Fruit fly (Drosophila melanogaster) whole organism, embryonic: ENCODE data around the gene CG42847.

Experiments
- BtbVII ChIP-seq: fragments of 200-800 bp; sonication (Bioruptor generic); optimal IDR thresholded peaks from 3 replicates; lab custom pipeline; 2017; ENCODE audit warnings: missing biosample characterization, mild to moderate bottlenecking, missing genetic modification characterization
- CG11560 ChIP-seq: fragments of 200-800 bp; sonication (Bioruptor generic); IDR thresholded peaks from 3 replicates; pipeline ENCODE4 v1.3.6; 2022; ENCODE audit warnings: missing biosample characterization, missing genetic modification characterization
- CG12155 ChIP-seq: fragments of 200-800 bp; sonication (Bioruptor generic); optimal IDR thresholded peaks from 3 replicates; lab custom pipeline; 2016; ENCODE audit warnings: missing biosample characterization, missing genetic modification characterization
- CG12942 ChIP-seq: fragments of 200-800 bp; sonication (Bioruptor generic); optimal IDR thresholded peaks from 3 replicates; lab custom pipeline; 2016; ENCODE audit warnings: missing biosample characterization, missing genetic modification characterization
- CG14965 ChIP-seq: fragments of 200-800 bp; sonication (Bioruptor generic); optimal IDR thresholded peaks from 2 replicates; lab custom pipeline; 2016; ENCODE audit warnings: missing biosample characterization, missing genetic modification characterization, borderline replicate concordance
- CG16779 ChIP-seq: fragments of 200-800 bp; sonication (Bioruptor generic); IDR thresholded peaks from 2 replicates; pipeline ENCODE4 v1.3.6; 2022; ENCODE audit warnings: missing biosample characterization, missing genetic modification characterization
- CG17802 ChIP-seq: fragments of 200-800 bp; sonication (Bioruptor generic); optimal IDR thresholded peaks from 2 replicates; lab custom pipeline; 2018; ENCODE audit warnings: missing biosample characterization, mild to moderate bottlenecking, missing genetic modification characterization, moderate library complexity
- CG2116 ChIP-seq: fragments of 200-800 bp; sonication (Bioruptor generic); optimal IDR thresholded peaks from 3 replicates; lab custom pipeline; 2018; ENCODE audit warnings: missing biosample characterization, mild to moderate bottlenecking, missing genetic modification characterization
- CG2129 ChIP-seq: fragments of 200-800 bp; sonication (Bioruptor generic); IDR thresholded peaks from 2 replicates; pipeline ENCODE4 v1.3.6; 2022; ENCODE audit warnings: missing biosample characterization, missing genetic modification characterization; ENCODE audit not compliant: partially characterized antibody
- CG2875 ChIP-seq: fragments of 200-800 bp; sonication (Bioruptor generic); optimal IDR thresholded peaks from 2 replicates; lab custom pipeline; 2017; ENCODE audit warnings: missing biosample characterization, mild to moderate bottlenecking, missing genetic modification characterization, missing genetic modification reagents
- CG6689 ChIP-seq: fragments of 200-800 bp; sonication (Bioruptor generic); IDR thresholded peaks from 2 replicates; pipeline ENCODE4 v1.3.6; 2022; ENCODE audit warnings: missing biosample characterization, missing genetic modification characterization
- CG6854 ChIP-seq: fragments of 200-800 bp; sonication (Bioruptor generic); optimal IDR thresholded peaks from 3 replicates; lab custom pipeline; 2017; ENCODE audit warnings: missing biosample characterization, mild to moderate bottlenecking, missing genetic modification characterization
- CG8478 ChIP-seq: fragments of >200 bp; optimal IDR thresholded peaks from 2 replicates; lab custom pipeline; 2018
- CG9727 ChIP-seq: fragments of 200-800 bp; sonication (Bioruptor generic); optimal IDR thresholded peaks from 3 replicates; lab custom pipeline; 2017; ENCODE audit warnings: missing biosample characterization, mild to moderate bottlenecking, missing genetic modification characterization
- CG9876 ChIP-seq: fragments of 200-800 bp; sonication (Bioruptor generic); optimal IDR thresholded peaks from 2 replicates; lab custom pipeline; 2016; ENCODE audit warnings: missing biosample characterization, missing genetic modification characterization
- D ChIP-seq, 2 experiments: fragments of 200-800 bp in 1 of 2; fragments of >200 bp in 1 of 2; sonication (Bioruptor generic) in 1 of 2; optimal IDR thresholded peaks; 2 replicates in 1 of 2; 3 replicates in 1 of 2; lab custom pipeline; 2017; ENCODE audit warnings: mild to moderate bottlenecking in 1 of 2, missing biosample characterization in 1 of 2, missing genetic modification characterization in 1 of 2, missing genetic modification reagents in 1 of 2
- Dad ChIP-seq: fragments of 200-800 bp; sonication (Bioruptor generic); optimal IDR thresholded peaks from 3 replicates; lab custom pipeline; 2016; ENCODE audit warnings: missing biosample characterization, missing genetic modification characterization
- Hand ChIP-seq: fragments of 200-800 bp; sonication (Bioruptor generic); optimal IDR thresholded peaks from 2 replicates; lab custom pipeline; 2017; ENCODE audit warnings: mild to moderate bottlenecking, missing biosample characterization, missing genetic modification reagents, missing genetic modification characterization
- HmgD ChIP-seq: fragments of 200-800 bp; sonication (Bioruptor generic); optimal IDR thresholded peaks from 3 replicates; lab custom pipeline; 2016; ENCODE audit warnings: missing biosample characterization, missing genetic modification characterization
- Hmx ChIP-seq: fragments of 200-800 bp; sonication (Bioruptor generic); optimal IDR thresholded peaks from 2 replicates; lab custom pipeline; 2016; ENCODE audit warnings: missing biosample characterization, missing genetic modification characterization
- MBD-R2 ChIP-seq: fragments of 200-800 bp; sonication (Bioruptor generic); IDR thresholded peaks from 2 replicates; pipeline ENCODE4 v1.3.6; 2022; ENCODE audit warnings: missing biosample characterization, missing genetic modification characterization
- MTF-1 ChIP-seq: fragments of 200-800 bp; sonication (Bioruptor generic); optimal IDR thresholded peaks from 2 replicates; lab custom pipeline; 2018; ENCODE audit warnings: missing biosample characterization, mild to moderate bottlenecking, missing genetic modification characterization, borderline replicate concordance
- NfI ChIP-seq: fragments of 200-800 bp; sonication (Bioruptor generic); optimal IDR thresholded peaks from 3 replicates; lab custom pipeline; 2018; ENCODE audit warnings: missing biosample characterization, mild to moderate bottlenecking, missing genetic modification characterization, moderate library complexity
- Rx ChIP-seq: fragments of 200-800 bp; sonication (Bioruptor generic); IDR thresholded peaks from 2 replicates; pipeline ENCODE4 v1.3.6; 2022; ENCODE audit warnings: missing biosample characterization, missing genetic modification characterization
- Ssrp ChIP-seq: fragments of 200-800 bp; sonication (Bioruptor generic); optimal IDR thresholded peaks from 2 replicates; lab custom pipeline; 2018; ENCODE audit warnings: missing biosample characterization, mild to moderate bottlenecking, missing genetic modification characterization, moderate library complexity
- TFAM ChIP-seq: fragments of 200-800 bp; sonication (Bioruptor generic); optimal IDR thresholded peaks from 2 replicates; lab custom pipeline; 2017; ENCODE audit warnings: missing biosample characterization, missing genetic modification characterization, inconsistent platforms
- Tbp ChIP-seq: fragments of >200 bp; optimal IDR thresholded peaks from 2 replicates; lab custom pipeline; 2018; ENCODE audit warnings: missing biosample characterization, missing genetic modification characterization
- Vsx1 ChIP-seq: fragments of 200-800 bp; sonication (Bioruptor generic); optimal IDR thresholded peaks from 2 replicates; lab custom pipeline; 2017; ENCODE audit warnings: missing biosample characterization, mild to moderate bottlenecking, missing genetic modification characterization, missing genetic modification reagents
- ato ChIP-seq: fragments of 200-800 bp; sonication (Bioruptor generic); IDR thresholded peaks from 2 replicates; pipeline ENCODE4 v1.3.6; 2022; ENCODE audit warnings: missing biosample characterization, missing genetic modification characterization; ENCODE audit not compliant: partially characterized antibody
- bab2 ChIP-seq: fragments of 200-800 bp; sonication (Bioruptor generic); optimal IDR thresholded peaks from 2 replicates; lab custom pipeline; 2016; ENCODE audit warnings: missing biosample characterization, missing genetic modification characterization
- bcd ChIP-seq: fragments of 200-800 bp; sonication (Bioruptor generic); optimal IDR thresholded peaks from 2 replicates; lab custom pipeline; 2017; ENCODE audit warnings: missing biosample characterization, mild to moderate bottlenecking, missing genetic modification characterization
- crc ChIP-seq: fragments of 200-800 bp; sonication (Bioruptor generic); optimal IDR thresholded peaks from 2 replicates; lab custom pipeline; 2016; ENCODE audit warnings: missing biosample characterization, missing genetic modification characterization
- cwo ChIP-seq: fragments of 200-800 bp; sonication (Bioruptor generic); optimal IDR thresholded peaks from 3 replicates; lab custom pipeline; 2017; ENCODE audit warnings: missing biosample characterization, missing genetic modification characterization, mild to moderate bottlenecking, moderate library complexity, missing genetic modification reagents
- dm ChIP-seq: fragments of 200-800 bp; sonication (Bioruptor generic); optimal IDR thresholded peaks from 3 replicates; lab custom pipeline; 2016; ENCODE audit warnings: missing biosample characterization, missing genetic modification characterization
- fd64A ChIP-seq: fragments of 200-800 bp; sonication (Bioruptor generic); optimal IDR thresholded peaks from 3 replicates; lab custom pipeline; 2018; ENCODE audit warnings: missing biosample characterization, mild to moderate bottlenecking, missing genetic modification characterization
- gem ChIP-seq: fragments of 200-800 bp; sonication (Bioruptor generic); optimal IDR thresholded peaks from 2 replicates; lab custom pipeline; 2019; ENCODE audit warnings: missing biosample characterization, mild to moderate bottlenecking, missing genetic modification characterization, moderate library complexity
- hbn ChIP-seq: fragments of 200-800 bp; sonication (Bioruptor generic); IDR thresholded peaks from 2 replicates; pipeline ENCODE4 v1.3.6; 2022; ENCODE audit warnings: missing biosample characterization, missing genetic modification characterization; ENCODE audit not compliant: partially characterized antibody
- her ChIP-seq: fragments of 200-800 bp; sonication (Bioruptor generic); optimal IDR thresholded peaks from 2 replicates; lab custom pipeline; 2016; ENCODE audit warnings: missing biosample characterization, missing genetic modification characterization
- jumu ChIP-seq: fragments of 200-800 bp; sonication (Bioruptor generic); optimal IDR thresholded peaks from 3 replicates; lab custom pipeline; 2016; ENCODE audit warnings: missing biosample characterization, missing genetic modification characterization
- lilli ChIP-seq: fragments of 200-800 bp; sonication (Bioruptor generic); optimal IDR thresholded peaks from 3 replicates; lab custom pipeline; 2016; ENCODE audit warnings: missing biosample characterization, missing genetic modification characterization
- nerfin-2 ChIP-seq: fragments of 200-800 bp; sonication (Bioruptor generic); IDR thresholded peaks from 2 replicates; pipeline ENCODE4 v1.3.6; 2022; ENCODE audit warnings: missing biosample characterization, missing genetic modification characterization; ENCODE audit not compliant: partially characterized antibody
- ranshi ChIP-seq: fragments of 200-800 bp; sonication (Bioruptor generic); IDR thresholded peaks from 2 replicates; pipeline ENCODE4 v1.3.6; 2022; ENCODE audit warnings: missing biosample characterization, missing genetic modification characterization
- scrt ChIP-seq: fragments of 200-800 bp; sonication (Bioruptor generic); optimal IDR thresholded peaks from 2 replicates; lab custom pipeline; 2018; ENCODE audit warnings: missing biosample characterization, mild to moderate bottlenecking, missing genetic modification characterization, moderate library complexity
- stc ChIP-seq: fragments of 200-800 bp; sonication (Bioruptor generic); IDR thresholded peaks from 2 replicates; pipeline ENCODE4 v1.3.6; 2022; ENCODE audit warnings: missing biosample characterization, missing genetic modification characterization
- toy ChIP-seq: fragments of 200-800 bp; sonication (Bioruptor generic); IDR thresholded peaks from 2 replicates; pipeline ENCODE4 v1.3.6; 2022; ENCODE audit warnings: missing biosample characterization, missing genetic modification characterization
- vnd ChIP-seq: fragments of 200-800 bp; sonication (Bioruptor generic); IDR thresholded peaks from 3 replicates; pipeline ENCODE4 v1.3.6; 2022; ENCODE audit warnings: missing biosample characterization, missing genetic modification characterization; ENCODE audit not compliant: partially characterized antibody
- vvl ChIP-seq: fragments of 200-800 bp; sonication (Bioruptor generic); IDR thresholded peaks from 2 replicates; pipeline ENCODE4 v1.3.6; 2022; ENCODE audit warnings: missing biosample characterization, missing genetic modification characterization
- zfh1 ChIP-seq: fragments of 200-800 bp; sonication (Bioruptor generic); IDR thresholded peaks from 3 replicates; pipeline ENCODE4 v1.3.6; 2022; ENCODE audit warnings: missing biosample characterization, missing genetic modification characterization
- zfh2 ChIP-seq: fragments of 200-800 bp; sonication (Bioruptor generic); optimal IDR thresholded peaks from 2 replicates; lab custom pipeline; 2016; ENCODE audit warnings: missing biosample characterization, missing genetic modification characterization

Gene CG42847

DNA sequence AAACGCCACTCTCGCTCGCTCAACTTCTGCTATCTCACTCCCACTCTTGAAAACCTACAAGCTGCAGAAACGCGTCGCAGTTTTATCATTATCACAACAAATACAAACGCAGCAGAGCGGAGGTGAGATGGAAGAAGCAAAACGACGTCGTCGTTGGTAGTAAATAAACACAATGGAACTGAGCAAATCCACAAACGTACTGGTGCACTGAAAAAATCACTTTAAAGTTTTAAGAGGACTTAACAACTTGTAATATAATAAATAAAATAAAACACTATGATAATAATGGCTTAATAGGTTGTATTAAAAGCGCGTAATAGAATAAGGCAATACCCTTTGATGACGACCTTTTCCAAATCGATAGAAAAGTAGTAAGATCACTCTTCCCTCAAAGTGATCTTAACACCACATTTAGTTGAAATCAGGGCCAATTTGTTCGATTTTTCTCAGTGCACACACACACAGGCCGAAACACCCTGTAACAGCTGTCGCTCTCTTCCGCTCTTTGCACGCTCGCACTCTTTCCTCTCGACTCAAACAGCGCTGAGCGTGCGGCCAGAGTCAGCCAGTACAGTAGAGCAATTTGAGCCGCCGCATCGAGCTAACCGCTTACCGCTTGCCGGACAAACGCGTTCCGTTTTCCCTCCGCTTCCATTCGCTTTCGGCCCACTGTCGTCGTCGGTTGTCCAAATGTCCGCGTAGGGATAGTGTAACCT lies 21.7 kb downstream of the CG42847 start (continued):
- TF ChIP-seq gem (tag; lab: Kevin White, UChicago) (peak; percentile 97), CG2129 (GFP tag; lab: Robert Waterston, UW) (no peak), BtbVII (peak; percentile 93), zfh2 (GFP tag; lab: Kevin White, UChicago) (peak; percentile 83), Hmx (GFP tag; lab: Kevin White, UChicago) (peak; percentile 82), lilli (GFP tag; lab: Kevin White, UChicago) (peak; percentile 90), jumu (no peak), fd64A (peak; percentile 83), CG2875 (GFP tag; lab: Kevin White, UChicago) (peak; percentile 93), HmgD (GFP tag; lab: Kevin White, UChicago) (peak; percentile 69), CG11560 (tag; lab: Robert Waterston, UW) (peak; percentile 86), MTF-1 (GFP tag; lab: Kevin White, UChicago) (peak; percentile 18), vnd (GFP tag; lab: Robert Waterston, UW) (no peak), stc (GFP tag; lab: Robert Waterston, UW) (peak; percentile 93), vvl (GFP tag; lab: Robert Waterston, UW) (peak; percentile 95), D (optimal IDR thresholded peaks at IDR 0.05; lab: Kevin White, UChicago) (no peak), D (GFP tag; optimal IDR thresholded peaks at IDR 0.05; lab: Kevin White, UChicago) (peak; percentile 99), CG17802 (tag; lab: Kevin White, UChicago) (peak; percentile 62), her (peak; percentile 67), cwo (GFP tag; lab: Kevin White, UChicago) (peak; percentile 91), TFAM (GFP tag; lab: Kevin White, UChicago) (peak; percentile 76), CG8478 (lab: Kevin White, UChicago) (no peak), toy (GFP tag; lab: Robert Waterston, UW) (peak; percentile 91), Tbp (GFP tag; lab: Kevin White, UChicago) (no peak), Hand (peak; percentile 89), CG9727 (GFP tag; lab: Kevin White, UChicago) (peak; percentile 98), bcd (peak; percentile 94), NfI (GFP tag; lab: Kevin White, UChicago) (peak; percentile 97), dm (no peak), nerfin-2 (no peak), MBD-R2 (GFP tag; lab: Robert Waterston, UW) (peak; percentile 52; the same call in 1 of the 2 replicates), crc (GFP tag; lab: Kevin White, UChicago) (no peak), bab2 (GFP tag; lab: Kevin White, UChicago) (peak; percentile 68), ranshi (GFP tag; lab: Robert Waterston, UW) (peak; percentile 93), CG12155 (GFP tag; lab: Kevin White, UChicago) (peak; percentile 94), Vsx1 (GFP tag; lab: Kevin White, UChicago) (peak; percentile 92), CG2116 (GFP tag; lab: Kevin White, UChicago) (peak; percentile 77), Ssrp (tag; lab: Kevin White, UChicago) (peak; percentile 99), scrt (GFP tag; lab: Kevin White, UChicago) (peak; percentile 88), ato (GFP tag; lab: Robert Waterston, UW) (peak; percentile 72), Dad (GFP tag; lab: Kevin White, UChicago) (peak; percentile 60), hbn (no peak), Rx (GFP tag; lab: Robert Waterston, UW) (peak; percentile 92), CG6689 (GFP tag; lab: Robert Waterston, UW) (peak; percentile 97), CG6854 (peak; percentile 94), CG14965 (no peak), CG12942 (GFP tag; lab: Kevin White, UChicago) (peak; percentile 93), CG9876 (GFP tag; lab: Kevin White, UChicago) (peak; percentile 80), zfh1 (peak; percentile 96), CG16779 (peak; percentile 54; the same call in 1 of the 2 replicates)
